Fruit fly (Drosophila melanogaster): ENCODE results near the gene LysX.

Gene LysX

dm6 chr3L:1216460-1216859, 21.4 kb upstream of the LysX start (continued):
- TF ChIP-seq Bgb (GFP tag; IDR thresholded peaks at IDR 0.05; ENCODE audit: partially characterized antibody): no peak
- peak; percentile 20 for TF ChIP-seq CG6654 (GFP tag; optimal IDR thresholded peaks at IDR 0.05)
- TF ChIP-seq Oli (tag; optimal IDR thresholded peaks at IDR 0.05): peak; percentile 49
- TF ChIP-seq CG10267 (tag; optimal IDR thresholded peaks at IDR 0.05): peak; percentile 14
- peak; percentile 38 for TF ChIP-seq pum (GFP tag; optimal IDR thresholded peaks at IDR 0.05)
- 0 out of 2 replicates have a peak, but pooled peaks have one; percentile 25 for TF ChIP-seq ssp (GFP tag; IDR thresholded peaks at IDR 0.05)
- no peak for TF ChIP-seq CG4617 (GFP tag; optimal IDR thresholded peaks at IDR 0.05; ENCODE audit: borderline replicate concordance)
- no peak for TF ChIP-seq CG3847 (GFP tag; IDR thresholded peaks at IDR 0.05)
- peak; percentile 19 for TF ChIP-seq CG7556 (GFP tag; optimal IDR thresholded peaks at IDR 0.05)
- TF ChIP-seq CG8944 (GFP tag; optimal IDR thresholded peaks at IDR 0.05): no peak
- no peak for TF ChIP-seq Hr78 (GFP tag; optimal IDR thresholded peaks at IDR 0.05)
- TF ChIP-seq lmd (GFP tag; IDR thresholded peaks at IDR 0.05): peak; percentile 45
- TF ChIP-seq Dfd (GFP tag; optimal IDR thresholded peaks at IDR 0.05): no peak
- peak; percentile 12 for TF ChIP-seq zfh2 (GFP tag; optimal IDR thresholded peaks at IDR 0.05)
- no peak for TF ChIP-seq hb (GFP tag; IDR thresholded peaks at IDR 0.05; ENCODE audit: partially characterized antibody)
- TF ChIP-seq scrt (GFP tag; optimal IDR thresholded peaks at IDR 0.05): no peak
- no peak for TF ChIP-seq Hmx (GFP tag; optimal IDR thresholded peaks at IDR 0.05)
- TF ChIP-seq CG9727 (GFP tag; optimal IDR thresholded peaks at IDR 0.05): peak; percentile 9
- TF ChIP-seq sc (optimal IDR thresholded peaks at IDR 0.05): no peak
- TF ChIP-seq sc (GFP tag; optimal IDR thresholded peaks at IDR 0.05): no peak
- TF ChIP-seq chm (GFP tag; IDR thresholded peaks at IDR 0.05): peak; percentile 68; the same call in 1 of the 2 replicates
- no peak for TF ChIP-seq CG11723 (GFP tag; optimal IDR thresholded peaks at IDR 0.05)
- TF ChIP-seq esg (GFP tag; conservative IDR thresholded peaks at IDR 0.05): peak; percentile 29
- no peak for TF ChIP-seq Atf-2 (GFP tag; optimal IDR thresholded peaks at IDR 0.05)
- peak in 1 of 3 experiments; percentile 44 for TF ChIP-seq lola (GFP tag; optimal IDR thresholded peaks at IDR 0.05)
- no peak for TF ChIP-seq mam (GFP tag; optimal IDR thresholded peaks at IDR 0.05)
- no peak for TF ChIP-seq Ravus (GFP tag; IDR thresholded peaks at IDR 0.05)
- peak; percentile 19 for TF ChIP-seq CG18764 (GFP tag; optimal IDR thresholded peaks at IDR 0.05)
- no peak for TF ChIP-seq twi (tag; optimal IDR thresholded peaks at IDR 0.05)
- no peak for TF ChIP-seq CHES-1-like (GFP tag; optimal IDR thresholded peaks at IDR 0.05)
- no peak for TF ChIP-seq maf-S (GFP tag; optimal IDR thresholded peaks at IDR 0.05)
- TF ChIP-seq cg (GFP tag; optimal IDR thresholded peaks at IDR 0.05): no peak
- no peak for TF ChIP-seq gsb (GFP tag; IDR thresholded peaks at IDR 0.05)
- TF ChIP-seq CG1233 (GFP tag; optimal IDR thresholded peaks at IDR 0.05): peak; percentile 6
- peak; percentile 48 for TF ChIP-seq CG15696 (tag; optimal IDR thresholded peaks at IDR 0.05)
- peak; percentile 65 for TF ChIP-seq zen (tag; optimal IDR thresholded peaks at IDR 0.05)
- TF ChIP-seq CG14965 (GFP tag; optimal IDR thresholded peaks at IDR 0.05; ENCODE audit: borderline replicate concordance): no peak
- no peak for TF ChIP-seq CG32772 (GFP tag; IDR thresholded peaks at IDR 0.05)
- TF ChIP-seq CG13424 (tag; optimal IDR thresholded peaks at IDR 0.05): peak; percentile 42
- no peak for TF ChIP-seq CG13296 (GFP tag; optimal IDR thresholded peaks at IDR 0.05)
- TF ChIP-seq fd3F (GFP tag; optimal IDR thresholded peaks at IDR 0.05): no peak
- peak; percentile 64 for TF ChIP-seq CG2712 (tag; optimal IDR thresholded peaks at IDR 0.05)
- no peak for TF ChIP-seq vnd (GFP tag; IDR thresholded peaks at IDR 0.05; ENCODE audit: partially characterized antibody)
- no peak for TF ChIP-seq Oaz (GFP tag; IDR thresholded peaks at IDR 0.05)
- no peak for TF ChIP-seq Doc3 (GFP tag; IDR thresholded peaks at IDR 0.05; ENCODE audit: partially characterized antibody)
- TF ChIP-seq gsb-n (tag; optimal IDR thresholded peaks at IDR 0.05): peak; percentile 58
- TF ChIP-seq Sry-δ (GFP tag; optimal IDR thresholded peaks at IDR 0.05): peak; percentile 0
- TF ChIP-seq rib (GFP tag; IDR thresholded peaks at IDR 0.05): no peak
- TF ChIP-seq CG12391 (tag; optimal IDR thresholded peaks at IDR 0.05): peak; percentile 42
- TF ChIP-seq crc (GFP tag; optimal IDR thresholded peaks at IDR 0.05): peak; percentile 8
- TF ChIP-seq ara (GFP tag; IDR thresholded peaks at IDR 0.05): no peak
